Worm (Caenorhabditis elegans) whole organism, mixed stage, embryonic: Measurements from ENCODE around the gene D1053.2.

Source experiments
- M03D4.4 ChIP-seq: sonication (generic microtip); optimal IDR thresholded peaks from 2 replicates; lab custom pipeline; 2017; ENCODE audit warnings: mild to moderate bottlenecking, missing genetic modification characterization, missing compliant biosample characterization
- bed-3 ChIP-seq: fragments of 200-800 bp; sonication (Bioruptor generic); optimal IDR thresholded peaks from 3 replicates; lab custom pipeline; 2018; ENCODE audit warnings: mild to moderate bottlenecking, missing genetic modification characterization, moderate library complexity, missing compliant biosample characterization
- blmp-1 ChIP-seq: fragments of 150-350 bp; optimal IDR thresholded peaks from 2 replicates; lab custom pipeline; 2014; ENCODE audit warnings: missing biosample characterization, missing genetic modification characterization
- ceh-39 ChIP-seq: fragments of 150-350 bp; optimal IDR thresholded peaks from 2 replicates; lab custom pipeline; 2014; ENCODE audit warnings: missing biosample characterization, missing genetic modification characterization
- ceh-43 ChIP-seq: fragments of 200-800 bp; sonication (Bioruptor generic); optimal IDR thresholded peaks from 2 replicates; lab custom pipeline; 2018; ENCODE audit warnings: mild to moderate bottlenecking, missing genetic modification characterization, moderate library complexity, missing compliant biosample characterization
- ces-1 ChIP-seq: fragments of 150-350 bp; optimal IDR thresholded peaks from 2 replicates; lab custom pipeline; 2014; ENCODE audit warnings: missing biosample characterization, missing genetic modification reagents, missing genetic modification characterization
- cnd-1 ChIP-seq: fragments of 200-800 bp; sonication (Bioruptor generic); optimal IDR thresholded peaks from 2 replicates; lab custom pipeline; 2018; ENCODE audit warnings: mild to moderate bottlenecking, missing genetic modification characterization, missing compliant biosample characterization
- drap-1 ChIP-seq: fragments of 200-800 bp; sonication (Bioruptor generic); optimal IDR thresholded peaks from 3 replicates; lab custom pipeline; 2018; ENCODE audit warnings: mild to moderate bottlenecking, missing genetic modification characterization, missing compliant biosample characterization
- elt-1 ChIP-seq: sonication (generic microtip); optimal IDR thresholded peaks from 2 replicates; lab custom pipeline; 2017; ENCODE audit warnings: missing genetic modification characterization, mild to moderate bottlenecking, missing compliant biosample characterization, antibody characterized with exemption, moderate library complexity, borderline replicate concordance; ENCODE audit not compliant: insufficient read depth
- elt-3 ChIP-seq: fragments of 150-350 bp; optimal IDR thresholded peaks from 2 replicates; lab custom pipeline; 2014; ENCODE audit warnings: missing biosample characterization, missing genetic modification characterization
- flh-1 ChIP-seq: fragments of 200-800 bp; sonication (Bioruptor generic); optimal IDR thresholded peaks from 2 replicates; lab custom pipeline; 2018; ENCODE audit warnings: mild to moderate bottlenecking, missing genetic modification characterization, moderate library complexity, missing compliant biosample characterization
- ham-2 ChIP-seq: fragments of 200-800 bp; sonication (Bioruptor generic); optimal IDR thresholded peaks from 2 replicates; lab custom pipeline; 2018; ENCODE audit warnings: mild to moderate bottlenecking, missing genetic modification characterization, missing compliant biosample characterization
- lin-13 ChIP-seq: fragments of 150-350 bp; optimal IDR thresholded peaks from 2 replicates; lab custom pipeline; 2014; ENCODE audit warnings: missing biosample characterization, missing genetic modification characterization
- lin-32 ChIP-seq: fragments of 200-800 bp; sonication (Bioruptor generic); optimal IDR thresholded peaks from 2 replicates; lab custom pipeline; 2018; ENCODE audit warnings: mild to moderate bottlenecking, missing genetic modification characterization, missing compliant biosample characterization
- lsy-2 ChIP-seq: fragments of 150-350 bp; optimal IDR thresholded peaks from 2 replicates; lab custom pipeline; 2014; ENCODE audit warnings: missing biosample characterization, missing genetic modification characterization
- mab-5 ChIP-seq: fragments of 150-350 bp; optimal IDR thresholded peaks from 2 replicates; lab custom pipeline; 2014; ENCODE audit warnings: missing biosample characterization, missing genetic modification characterization
- mep-1 ChIP-seq: fragments of 150-350 bp; optimal IDR thresholded peaks from 2 replicates; lab custom pipeline; 2017; ENCODE audit warnings: missing biosample characterization, missing genetic modification reagents, missing genetic modification characterization, inconsistent platforms
- mls-2 ChIP-seq: sonication (generic microtip); optimal IDR thresholded peaks from 2 replicates; lab custom pipeline; 2016; ENCODE audit warnings: mild to moderate bottlenecking, missing genetic modification characterization, moderate library complexity, missing compliant biosample characterization
- nhr-12 ChIP-seq: fragments of 150-350 bp; optimal IDR thresholded peaks from 2 replicates; lab custom pipeline; 2014; ENCODE audit warnings: missing biosample characterization, missing genetic modification characterization
- nhr-28 ChIP-seq: fragments of 150-350 bp; optimal IDR thresholded peaks from 2 replicates; lab custom pipeline; 2014; ENCODE audit warnings: missing biosample characterization, missing genetic modification characterization
- nhr-76 ChIP-seq: sonication (generic microtip); optimal IDR thresholded peaks from 2 replicates; lab custom pipeline; 2017; ENCODE audit warnings: missing biosample characterization, missing genetic modification characterization
- pha-4 ChIP-seq: fragments of 150-350 bp; optimal IDR thresholded peaks from 2 replicates; lab custom pipeline; 2018; ENCODE audit warnings: missing biosample characterization, missing genetic modification reagents, missing genetic modification characterization
- sem-2 ChIP-seq: fragments of 200-800 bp; sonication (Bioruptor generic); optimal IDR thresholded peaks from 2 replicates; lab custom pipeline; 2018; ENCODE audit warnings: mild to moderate bottlenecking, missing genetic modification characterization, missing compliant biosample characterization
- snpc-4 ChIP-seq: fragments of 150-350 bp; optimal IDR thresholded peaks from 2 replicates; lab custom pipeline; 2014; ENCODE audit warnings: missing biosample characterization, missing genetic modification characterization
- sptf-1 ChIP-seq: sonication (generic microtip); optimal IDR thresholded peaks from 2 replicates; lab custom pipeline; 2017; ENCODE audit warnings: mild to moderate bottlenecking, missing genetic modification characterization, moderate library complexity, missing compliant biosample characterization
- tbx-8 ChIP-seq: fragments of 200-800 bp; sonication (Bioruptor generic); optimal IDR thresholded peaks from 2 replicates; lab custom pipeline; 2018; ENCODE audit warnings: mild to moderate bottlenecking, missing genetic modification characterization, moderate library complexity, missing compliant biosample characterization
- unc-120 ChIP-seq: sonication (generic microtip); optimal IDR thresholded peaks from 2 replicates; lab custom pipeline; 2017; ENCODE audit warnings: missing genetic modification characterization, missing compliant biosample characterization; ENCODE audit not compliant: poor library complexity, severe bottlenecking
- unc-39 ChIP-seq: fragments of 150-350 bp; optimal IDR thresholded peaks from 2 replicates; lab custom pipeline; 2014; ENCODE audit warnings: missing biosample characterization, missing genetic modification characterization
- unc-62 ChIP-seq: fragments of 150-350 bp; optimal IDR thresholded peaks from 2 replicates; lab custom pipeline; 2014; ENCODE audit warnings: missing biosample characterization, missing genetic modification reagents, missing genetic modification characterization
- zip-8 ChIP-seq: fragments of 150-350 bp; optimal IDR thresholded peaks from 2 replicates; lab custom pipeline; 2014; ENCODE audit warnings: missing biosample characterization, missing genetic modification characterization
- ztf-11 ChIP-seq: fragments of 150-350 bp; optimal IDR thresholded peaks from 2 replicates; lab custom pipeline; 2014; ENCODE audit warnings: missing biosample characterization, missing genetic modification characterization

Gene D1053.2

ce11 chrX:11723781-11724201, 4.2 kb upstream of the D1053.2 start, which contains the start of gene D1053.4:
Gene D1053.4 (minus strand): TSS chrX:11723800.
- TF ChIP-seq unc-62 (GFP tag; lab: Kevin White, UChicago) (no peak), sptf-1 (tag; lab: Kevin White, UChicago) (no peak), mls-2 (tag; lab: Kevin White, UChicago) (no peak), mab-5 (no peak), bed-3 (GFP tag; lab: Kevin White, UChicago) (no peak), ces-1 (peak; percentile 96), snpc-4 (no peak), cnd-1 (no peak)

ce11 chrX:11725646-11726045, 2.3 kb upstream of the D1053.2 start:
- TF ChIP-seq lsy-2 = no peak
- TF ChIP-seq nhr-76 (tag; lab: Kevin White, UChicago) = no peak
- TF ChIP-seq ceh-43 (GFP tag; lab: Kevin White, UChicago) = no peak
- TF ChIP-seq tbx-8 = no peak
- no peak for TF ChIP-seq unc-39
- no peak for TF ChIP-seq M03D4.4
- no peak for TF ChIP-seq sem-2 (GFP tag; lab: Kevin White, UChicago)
- TF ChIP-seq ces-1 = no peak
- TF ChIP-seq ztf-11 (tag; lab: Kevin White, UChicago) = no peak
- no peak for TF ChIP-seq nhr-28
- TF ChIP-seq sptf-1 (tag; lab: Kevin White, UChicago) = no peak
- TF ChIP-seq lin-32 (GFP tag; lab: Kevin White, UChicago) = no peak
- no peak for TF ChIP-seq nhr-12
- TF ChIP-seq elt-1 = no peak
- TF ChIP-seq lin-13 = no peak
- no peak for TF ChIP-seq zip-8 (tag; lab: Kevin White, UChicago)

- TF ChIP-seq elt-1 (peak; percentile 97), ham-2 (GFP tag; lab: Kevin White, UChicago) (peak; percentile 49), ceh-43 (GFP tag; lab: Kevin White, UChicago) (no peak)
Measured at ce11 chrX:11726450-11726849, 1.5 kb upstream of the D1053.2 start.

DNA sequence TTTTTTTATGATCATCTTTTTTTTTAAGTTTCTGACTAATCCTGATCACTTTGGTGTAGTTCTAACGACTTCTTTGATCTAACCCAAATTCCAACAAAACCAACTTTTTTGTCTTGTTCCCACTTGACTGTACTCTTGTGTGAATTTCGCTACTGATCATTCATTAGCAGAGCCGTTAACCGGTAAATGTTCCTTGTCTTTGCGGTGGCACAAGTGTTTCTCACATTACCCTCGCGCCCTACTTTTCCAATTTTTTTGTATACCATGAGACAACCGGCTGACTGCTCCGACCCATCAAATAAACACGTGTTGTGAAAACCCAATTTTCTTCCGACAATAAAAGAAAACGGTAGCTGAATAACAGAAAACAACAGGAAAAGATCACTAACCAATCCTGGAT, 4.8 kb downstream of the D1053.2 start:
- TF ChIP-seq M03D4.4 = no peak
- TF ChIP-seq elt-3 (tag; lab: Kevin White, UChicago) = no peak
- TF ChIP-seq unc-39 = no peak
- no peak for TF ChIP-seq zip-8 (tag; lab: Kevin White, UChicago)
- TF ChIP-seq sem-2 (GFP tag; lab: Kevin White, UChicago) = no peak
- TF ChIP-seq ham-2 (GFP tag; lab: Kevin White, UChicago) = no peak
- TF ChIP-seq drap-1 (GFP tag; lab: Kevin White, UChicago) = no peak
- TF ChIP-seq nhr-76 (tag; lab: Kevin White, UChicago) = no peak
- no peak for TF ChIP-seq lin-32 (GFP tag; lab: Kevin White, UChicago)
- no peak for TF ChIP-seq ceh-39 (tag; lab: Kevin White, UChicago)
- no peak for TF ChIP-seq mep-1 (tag; lab: Kevin White, UChicago)
- TF ChIP-seq pha-4 (tag; lab: Kevin White, UChicago) = no peak
- TF ChIP-seq snpc-4 = no peak
- TF ChIP-seq cnd-1 = no peak
- no peak for TF ChIP-seq unc-62 (GFP tag; lab: Kevin White, UChicago)
- no peak for TF ChIP-seq sptf-1 (tag; lab: Kevin White, UChicago)
- TF ChIP-seq nhr-28 = no peak
- no peak for TF ChIP-seq ces-1
- TF ChIP-seq mab-5 = no peak

- TF ChIP-seq zip-8 (tag; lab: Kevin White, UChicago) = no peak
- TF ChIP-seq unc-62 (GFP tag; lab: Kevin White, UChicago) = no peak
- no peak for TF ChIP-seq blmp-1 (tag; lab: Kevin White, UChicago)
- TF ChIP-seq M03D4.4 = no peak
- no peak for TF ChIP-seq ces-1
- TF ChIP-seq flh-1 (GFP tag; lab: Kevin White, UChicago) = no peak
- TF ChIP-seq bed-3 (GFP tag; lab: Kevin White, UChicago) = no peak
- no peak for TF ChIP-seq lin-13
- TF ChIP-seq tbx-8 = no peak
- no peak for TF ChIP-seq elt-1
- TF ChIP-seq mls-2 (tag; lab: Kevin White, UChicago) = no peak
- TF ChIP-seq nhr-12 = no peak
- no peak for TF ChIP-seq mab-5
- no peak for TF ChIP-seq lin-32 (GFP tag; lab: Kevin White, UChicago)
- no peak for TF ChIP-seq unc-120 (tag; lab: Kevin White, UChicago)
Measured at ce11 chrX:11734110-11734509, 6.2 kb downstream of the D1053.2 start.
